Fruit fly (Drosophila melanogaster): ENCODE results near the gene Clic.

- no peak for TF ChIP-seq dmrt93B (GFP tag; optimal IDR thresholded peaks at IDR 0.05)
- TF ChIP-seq Vsx2 (GFP tag; optimal IDR thresholded peaks at IDR 0.05; ENCODE audit: partially characterized antibody), result no peak
- TF ChIP-seq usp (GFP tag; optimal IDR thresholded peaks at IDR 0.05), result no peak
These were observed 21.4 kb upstream of the Clic start for dm6 chrX:13843487-13843886.

Data from whole organism, wandering third instar larva.